Worm (Caenorhabditis elegans): Measurements from ENCODE around the gene lin-18.

Gene lin-18

ce11 chrX:3968209-3968960, 10.0 kb downstream of the lin-18 start, which contains the start of gene C16B8.3 (continued):
- no peak for TF ChIP-seq zag-1 (tag; optimal IDR thresholded peaks at IDR 0.05)
- TF ChIP-seq hlh-30 (tag; optimal IDR thresholded peaks at IDR 0.05; ENCODE audit: insufficient read depth) = peak; percentile 48
- TF ChIP-seq mxl-3 (GFP tag; optimal IDR thresholded peaks at IDR 0.05) = peak; percentile 17
- no peak for TF ChIP-seq Y48G9A.11 (GFP tag; IDR thresholded peaks at IDR 0.05)
- TF ChIP-seq F26F4.8 (GFP tag; conservative IDR thresholded peaks at IDR 0.05) = no peak
- TF ChIP-seq lim-7 (GFP tag; IDR thresholded peaks at IDR 0.05) = no peak
- no peak for TF ChIP-seq ceh-20 (GFP tag; IDR thresholded peaks at IDR 0.05)
- no peak for TF ChIP-seq sdz-12 (GFP tag; optimal IDR thresholded peaks at IDR 0.05)
- TF ChIP-seq D1046.2 (GFP tag; IDR thresholded peaks at IDR 0.05) = no peak
- TF ChIP-seq nhr-25 (tag; optimal IDR thresholded peaks at IDR 0.05; ENCODE audit: borderline replicate concordance, insufficient read depth) = no peak
- TF ChIP-seq lsy-2 (tag; optimal IDR thresholded peaks at IDR 0.05) = no peak
- TF ChIP-seq F37D6.2 (tag; optimal IDR thresholded peaks at IDR 0.05) = no peak
- TF ChIP-seq lin-1 (GFP tag; IDR thresholded peaks at IDR 0.05) = no peak
- no peak for TF ChIP-seq spr-3 (GFP tag; optimal IDR thresholded peaks at IDR 0.05)
- no peak for TF ChIP-seq snpc-1.2 (GFP tag; IDR thresholded peaks at IDR 0.05)
- TF ChIP-seq pha-4 (GFP tag; IDR thresholded peaks at IDR 0.05) = no peak
- no peak for TF ChIP-seq pha-4 (tag; optimal IDR thresholded peaks at IDR 0.05)
- TF ChIP-seq php-3 (GFP tag; IDR thresholded peaks at IDR 0.05) = no peak
- no peak for TF ChIP-seq skn-1 (tag; optimal IDR thresholded peaks at IDR 0.05)
- TF ChIP-seq zip-11 (GFP tag; IDR thresholded peaks at IDR 0.05) = no peak
- peak; percentile 71 for TF ChIP-seq hlh-11 (tag; optimal IDR thresholded peaks at IDR 0.05)
- TF ChIP-seq dpl-1 (GFP tag; optimal IDR thresholded peaks at IDR 0.05) = no peak
- no peak for TF ChIP-seq ctbp-1 (GFP tag; IDR thresholded peaks at IDR 0.05)
- TF ChIP-seq ceh-32 (tag; optimal IDR thresholded peaks at IDR 0.05; ENCODE audit: poor library complexity) = no peak
- TF ChIP-seq Y75B8A.6 (GFP tag; IDR thresholded peaks at IDR 0.05) = no peak
- TF ChIP-seq lin-13 (GFP tag; optimal IDR thresholded peaks at IDR 0.05) = no peak
- no peak for TF ChIP-seq ces-1 (GFP tag; optimal IDR thresholded peaks at IDR 0.05)
- TF ChIP-seq ztf-11 (tag; optimal IDR thresholded peaks at IDR 0.05) = no peak
- TF ChIP-seq aha-1 (tag) = peak; percentile 48

ce11 chrX:3969353-3969752, 11.0 kb downstream of the lin-18 start:
- TF ChIP-seq nhr-76 (tag; optimal IDR thresholded peaks at IDR 0.05) = no peak
- TF ChIP-seq mep-1 (tag; optimal IDR thresholded peaks at IDR 0.05) = no peak
- TF ChIP-seq skn-1 (tag; optimal IDR thresholded peaks at IDR 0.05) = no peak
- TF ChIP-seq spr-3 (GFP tag; optimal IDR thresholded peaks at IDR 0.05) = no peak
- TF ChIP-seq zfp-2 (tag; optimal IDR thresholded peaks at IDR 0.05) = no peak
- no peak for TF ChIP-seq fos-1 (tag; optimal IDR thresholded peaks at IDR 0.05)
- TF ChIP-seq mxl-2 (GFP tag; conservative IDR thresholded peaks at IDR 0.05) = 0 out of 2 replicates have a peak, but pooled peaks have one; percentile 45
- TF ChIP-seq nhr-237 (tag; optimal IDR thresholded peaks at IDR 0.05) = no peak
- no peak for TF ChIP-seq nhr-25 (tag; optimal IDR thresholded peaks at IDR 0.05; ENCODE audit: borderline replicate concordance, insufficient read depth)
- TF ChIP-seq nhr-11 (tag; optimal IDR thresholded peaks at IDR 0.05) = no peak
- TF ChIP-seq nhr-41 (GFP tag; IDR thresholded peaks at IDR 0.05) = peak; percentile 27; the same call in 1 of the 2 replicates
- TF ChIP-seq aly-2 (tag; optimal IDR thresholded peaks at IDR 0.05) = no peak
- TF ChIP-seq dpl-1 (GFP tag; optimal IDR thresholded peaks at IDR 0.05) = no peak
- no peak for TF ChIP-seq Y5F2A.4 (GFP tag; optimal IDR thresholded peaks at IDR 0.05)
- TF ChIP-seq Y75B8A.6 (GFP tag; IDR thresholded peaks at IDR 0.05) = peak; percentile 81
- TF ChIP-seq php-3 (GFP tag; IDR thresholded peaks at IDR 0.05) = peak; percentile 61
- peak; percentile 43 for TF ChIP-seq lin-13 (GFP tag; optimal IDR thresholded peaks at IDR 0.05)
- TF ChIP-seq dmd-8 (GFP tag; IDR thresholded peaks at IDR 0.05) = peak; percentile 94
- TF ChIP-seq madf-5 (GFP tag; IDR thresholded peaks at IDR 0.05) = peak; percentile 66 to 71; a peak in 1 of 4 replicates
- TF ChIP-seq lsy-2 (tag; optimal IDR thresholded peaks at IDR 0.05) = no peak
- TF ChIP-seq ceh-20 (GFP tag; IDR thresholded peaks at IDR 0.05) = 0 out of 2 replicates have a peak, but pooled peaks have one; percentile 52
- TF ChIP-seq nhr-42 (GFP tag; IDR thresholded peaks at IDR 0.05) = peak; percentile 64
- TF ChIP-seq R02D3.7 (tag; optimal IDR thresholded peaks at IDR 0.05) = no peak
- TF ChIP-seq F44E2.7 (GFP tag; IDR thresholded peaks at IDR 0.05) = peak; percentile 73; the same call in 1 of the 2 replicates
- no peak for TF ChIP-seq ces-1 (GFP tag; optimal IDR thresholded peaks at IDR 0.05)
- TF ChIP-seq zag-1 (tag; optimal IDR thresholded peaks at IDR 0.05) = no peak
- TF ChIP-seq egl-43 (GFP tag; IDR thresholded peaks at IDR 0.05) = peak; percentile 88
- TF ChIP-seq daf-12 (tag; optimal IDR thresholded peaks at IDR 0.05) = no peak
- TF ChIP-seq daf-16 (GFP tag; optimal IDR thresholded peaks at IDR 0.05) = peak in 1 of 2 experiments; percentile 24
- peak; percentile 13 for TF ChIP-seq daf-16 (tag; optimal IDR thresholded peaks at IDR 0.05)
- no peak for TF ChIP-seq ama-1 (optimal IDR thresholded peaks at IDR 0.05)
